Fruit fly (Drosophila melanogaster): Measurements from ENCODE around the gene CG32022.

Gene CG32022

dm6 chr3L:8698493-8699166 is 22.4 kb downstream of the CG32022 start (continued):
- TF ChIP-seq lab (GFP tag; optimal IDR thresholded peaks at IDR 0.05), result peak; percentile 80
- no peak for TF ChIP-seq caup (GFP tag; optimal IDR thresholded peaks at IDR 0.05; ENCODE audit: severe bottlenecking)
- peak; percentile 56 for TF ChIP-seq GATAe (GFP tag; conservative IDR thresholded peaks at IDR 0.05)
- TF ChIP-seq Fer1 (GFP tag; optimal IDR thresholded peaks at IDR 0.05), result peak; percentile 36
- TF ChIP-seq Doc3 (GFP tag; IDR thresholded peaks at IDR 0.05; ENCODE audit: partially characterized antibody), result no peak
- TF ChIP-seq CG17361 (GFP tag; IDR thresholded peaks at IDR 0.05), result no peak
- peak; percentile 4 for TF ChIP-seq CG2678 (tag; optimal IDR thresholded peaks at IDR 0.05)
- TF ChIP-seq odd (GFP tag; optimal IDR thresholded peaks at IDR 0.05), result peak; percentile 36
- no peak for TF ChIP-seq cas (GFP tag; IDR thresholded peaks at IDR 0.05)
- peak; percentile 68 for TF ChIP-seq sd (tag; optimal IDR thresholded peaks at IDR 0.05)
- peak; percentile 76 for TF ChIP-seq CG10543 (GFP tag; optimal IDR thresholded peaks at IDR 0.05)
- no peak for TF ChIP-seq CG5180 (GFP tag; optimal IDR thresholded peaks at IDR 0.05)
- no peak for TF ChIP-seq Tbp (GFP tag; optimal IDR thresholded peaks at IDR 0.05)
- peak; percentile 97 for TF ChIP-seq Vsx1 (GFP tag; optimal IDR thresholded peaks at IDR 0.05)
- TF ChIP-seq cg (GFP tag; optimal IDR thresholded peaks at IDR 0.05), result no peak
- TF ChIP-seq Hmr (GFP tag; optimal IDR thresholded peaks at IDR 0.05), result no peak
- TF ChIP-seq cwo (GFP tag; optimal IDR thresholded peaks at IDR 0.05), result peak; percentile 88
- TF ChIP-seq vnd (GFP tag; IDR thresholded peaks at IDR 0.05; ENCODE audit: partially characterized antibody), result peak; percentile 56; the same call in 2 of the 3 replicates
- no peak for TF ChIP-seq amos (GFP tag; IDR thresholded peaks at IDR 0.05; ENCODE audit: partially characterized antibody)
- TF ChIP-seq CG12942 (GFP tag; optimal IDR thresholded peaks at IDR 0.05), result no peak
- TF ChIP-seq Hr78 (GFP tag; optimal IDR thresholded peaks at IDR 0.05), result peak in 1 of 2 experiments; percentile 96
- TF ChIP-seq ash1 (GFP tag; optimal IDR thresholded peaks at IDR 0.05), result no peak
- no peak for TF ChIP-seq al (GFP tag; IDR thresholded peaks at IDR 0.05)
- TF ChIP-seq CG4404 (GFP tag; IDR thresholded peaks at IDR 0.05), result no peak
- TF ChIP-seq CG18619 (GFP tag; optimal IDR thresholded peaks at IDR 0.05), result no peak
- peak; percentile 27 for TF ChIP-seq Nf-YC (tag; optimal IDR thresholded peaks at IDR 0.05)
- peak; percentile 99 for TF ChIP-seq sug (tag; optimal IDR thresholded peaks at IDR 0.05)
- 0 out of 2 replicates have a peak, but pooled peaks have one; percentile 14 for TF ChIP-seq CG9932 (GFP tag; IDR thresholded peaks at IDR 0.05)
- no peak for TF ChIP-seq H2.0 (GFP tag; IDR thresholded peaks at IDR 0.05)
- no peak for TF ChIP-seq CG30431 (GFP tag; optimal IDR thresholded peaks at IDR 0.05)
- peak; percentile 74; the same call in 1 of the 4 replicates for TF ChIP-seq chinmo (GFP tag; IDR thresholded peaks at IDR 0.05; ENCODE audit: partially characterized antibody)
- no peak for TF ChIP-seq bab2 (GFP tag; optimal IDR thresholded peaks at IDR 0.05)
- no peak for TF ChIP-seq H15 (GFP tag; IDR thresholded peaks at IDR 0.05)

- peak; percentile 99 for TF ChIP-seq CG7987 (GFP tag; optimal IDR thresholded peaks at IDR 0.05)
- no peak for TF ChIP-seq dimm (GFP tag; IDR thresholded peaks at IDR 0.05)
- 0 out of 2 replicates have a peak, but pooled peaks have one; percentile 40 for TF ChIP-seq gsb (GFP tag; IDR thresholded peaks at IDR 0.05)
- TF ChIP-seq CG11456 (GFP tag; IDR thresholded peaks at IDR 0.05), result peak; percentile 68; the same call in 2 of the 3 replicates
- peak; percentile 12 for TF ChIP-seq CG1233 (GFP tag; optimal IDR thresholded peaks at IDR 0.05)
- TF ChIP-seq CG15011 (GFP tag; optimal IDR thresholded peaks at IDR 0.05), result no peak
- TF ChIP-seq Mrtf (GFP tag; IDR thresholded peaks at IDR 0.05), result no peak
- TF ChIP-seq amos (GFP tag; IDR thresholded peaks at IDR 0.05; ENCODE audit: partially characterized antibody), result peak; percentile 12; the same call in 1 of the 2 replicates
- no peak for TF ChIP-seq CG8290 (GFP tag; optimal IDR thresholded peaks at IDR 0.05)
- TF ChIP-seq CG8290 (tag; optimal IDR thresholded peaks at IDR 0.05), result peak in 1 of 2 experiments; percentile 60
- TF ChIP-seq chinmo (GFP tag; IDR thresholded peaks at IDR 0.05; ENCODE audit: partially characterized antibody), result peak; percentile 89; the same call in 3 of the 4 replicates
- peak; percentile 23; the same call in 1 of the 2 replicates for TF ChIP-seq CG13287 (GFP tag; IDR thresholded peaks at IDR 0.05; ENCODE audit: partially characterized antibody)
- TF ChIP-seq Aef1 (GFP tag; IDR thresholded peaks at IDR 0.05), result no peak
- no peak for TF ChIP-seq CG11247 (GFP tag; IDR thresholded peaks at IDR 0.05)
- 0 out of 3 replicates have a peak, but pooled peaks have one; percentile 33 for TF ChIP-seq zen2 (GFP tag; IDR thresholded peaks at IDR 0.05; ENCODE audit: partially characterized antibody)
- TF ChIP-seq crol (GFP tag; IDR thresholded peaks at IDR 0.05), result peak; percentile 95
- no peak for TF ChIP-seq rib (GFP tag; IDR thresholded peaks at IDR 0.05)
- TF ChIP-seq CG14014 (GFP tag; IDR thresholded peaks at IDR 0.05), result peak; percentile 37; the same call in 1 of the 2 replicates
Observed at dm6 chr3L:8697862-8698261, 23.2 kb downstream of the CG32022 start.
